Worm (Caenorhabditis elegans) whole organism, late embryonic: ENCODE results near the gene F48B9.8.

ENCODE experiments used
- C08G9.2 ChIP-seq: sonication (generic microtip); optimal IDR thresholded peaks from 2 replicates; lab custom pipeline; 2016; ENCODE audit warnings: mild to moderate bottlenecking, missing genetic modification characterization, moderate library complexity, missing compliant biosample characterization
- C38D4.7 ChIP-seq: fragments of 200-800 bp; sonication (Bioruptor generic); optimal IDR thresholded peaks from 2 replicates; lab custom pipeline; 2018; ENCODE audit warnings: mild to moderate bottlenecking, missing genetic modification characterization, moderate library complexity, missing compliant biosample characterization
- ceh-14 ChIP-seq: sonication (generic microtip); optimal IDR thresholded peaks from 2 replicates; lab custom pipeline; 2016; ENCODE audit warnings: missing genotype, missing genetic modification characterization, missing compliant biosample characterization
- ceh-45 ChIP-seq: fragments of 200-800 bp; sonication (Bioruptor generic); IDR thresholded peaks from 2 replicates; pipeline ENCODE4 v1.3.6; 2022; ENCODE audit warnings: missing genetic modification reagents, missing genetic modification characterization, missing compliant biosample characterization
- ceh-9 ChIP-seq: sonication (generic microtip); optimal IDR thresholded peaks from 2 replicates; lab custom pipeline; 2016; ENCODE audit warnings: mild to moderate bottlenecking, missing genetic modification characterization, inconsistent platforms, missing compliant biosample characterization
- dve-1 ChIP-seq: sonication (generic microtip); optimal IDR thresholded peaks from 2 replicates; lab custom pipeline; 2017; ENCODE audit warnings: antibody characterized with exemption, mild to moderate bottlenecking, missing genetic modification characterization, missing compliant biosample characterization
- elt-2 ChIP-seq: sonication (generic microtip); optimal IDR thresholded peaks from 2 replicates; lab custom pipeline; 2016; ENCODE audit warnings: missing genetic modification reagents, missing genetic modification characterization, missing compliant biosample characterization
- fax-1 ChIP-seq: sonication (generic microtip); optimal IDR thresholded peaks from 2 replicates; lab custom pipeline; 2016; ENCODE audit warnings: missing genotype, missing genetic modification characterization, missing compliant biosample characterization
- fkh-10 ChIP-seq: fragments of 150-350 bp; optimal IDR thresholded peaks from 2 replicates; lab custom pipeline; 2014; ENCODE audit warnings: missing biosample characterization, missing genetic modification reagents, missing genetic modification characterization
- hlh-13 ChIP-seq: fragments of 200-800 bp; sonication (Bioruptor generic); optimal IDR thresholded peaks from 2 replicates; lab custom pipeline; 2018; ENCODE audit warnings: mild to moderate bottlenecking, missing genetic modification characterization, missing compliant biosample characterization
- pag-3 ChIP-seq: sonication (generic microtip); optimal IDR thresholded peaks from 2 replicates; lab custom pipeline; 2016; ENCODE audit warnings: missing compliant biosample characterization, missing genetic modification characterization, borderline replicate concordance
- pat-9 ChIP-seq: fragments of 200-800 bp; sonication (Bioruptor generic); optimal IDR thresholded peaks from 2 replicates; lab custom pipeline; 2018; ENCODE audit warnings: mild to moderate bottlenecking, missing genetic modification characterization, moderate library complexity, missing compliant biosample characterization
- pha-4 ChIP-seq: fragments of 150-350 bp; optimal IDR thresholded peaks from 2 replicates; lab custom pipeline; 2018; ENCODE audit warnings: missing biosample characterization, missing genetic modification reagents, missing genetic modification characterization
- ref-2 ChIP-seq: sonication (generic microtip); optimal IDR thresholded peaks from 2 replicates; lab custom pipeline; 2016; ENCODE audit warnings: missing genetic modification characterization, missing compliant biosample characterization

DNA sequence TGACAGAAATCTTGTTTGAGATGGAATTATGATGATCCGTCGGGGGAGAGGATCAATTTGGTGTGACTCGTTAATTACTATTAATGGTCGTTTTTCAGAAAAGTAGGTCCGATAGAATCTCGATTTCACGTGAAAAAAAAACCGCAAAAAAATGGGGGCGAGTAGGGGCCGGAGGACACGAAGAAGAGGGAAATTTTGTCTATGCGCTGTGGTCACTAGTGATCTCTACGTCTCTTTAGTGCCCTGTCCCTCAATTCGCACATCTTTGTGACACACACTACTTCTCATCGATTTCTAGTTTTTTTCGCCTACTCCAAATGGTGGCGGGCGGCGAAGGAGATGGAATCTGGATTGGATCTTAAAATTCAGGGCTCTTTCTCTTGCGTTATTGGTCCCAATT is 35.6 kb downstream of the F48B9.8 start:
- no peak for TF ChIP-seq C08G9.2 (tag; lab: Kevin White, UChicago)
- no peak for TF ChIP-seq pag-3
- no peak for TF ChIP-seq pat-9
- TF ChIP-seq ceh-14 (tag; lab: Kevin White, UChicago): no peak
- no peak for TF ChIP-seq hlh-13 (GFP tag; lab: Kevin White, UChicago)
- no peak for TF ChIP-seq fax-1
- TF ChIP-seq C38D4.7 (GFP tag; lab: Kevin White, UChicago): no peak
- TF ChIP-seq pha-4 (tag; lab: Kevin White, UChicago): no peak
- TF ChIP-seq fkh-10: no peak
- no peak for TF ChIP-seq ref-2 (tag; lab: Kevin White, UChicago)
- TF ChIP-seq ceh-45 (GFP tag; lab: Robert Waterston, UW): no peak
- no peak for TF ChIP-seq elt-2
- TF ChIP-seq ceh-9 (tag; lab: Kevin White, UChicago): no peak
- no peak for TF ChIP-seq dve-1 (tag; lab: Kevin White, UChicago)
